Worm (Caenorhabditis elegans) whole organism, mixed stage, embryonic: Measurements from ENCODE around the gene F57G9.3.

Experiments used
- blmp-1 ChIP-seq: fragments of 150-350 bp; optimal IDR thresholded peaks from 2 replicates; lab custom pipeline; 2014; ENCODE audit warnings: missing biosample characterization, missing genetic modification characterization
- ceh-39 ChIP-seq: fragments of 150-350 bp; optimal IDR thresholded peaks from 2 replicates; lab custom pipeline; 2014; ENCODE audit warnings: missing biosample characterization, missing genetic modification characterization
- ceh-43 ChIP-seq: fragments of 200-800 bp; sonication (Bioruptor generic); optimal IDR thresholded peaks from 2 replicates; lab custom pipeline; 2018; ENCODE audit warnings: mild to moderate bottlenecking, missing genetic modification characterization, moderate library complexity, missing compliant biosample characterization
- drap-1 ChIP-seq: fragments of 200-800 bp; sonication (Bioruptor generic); optimal IDR thresholded peaks from 3 replicates; lab custom pipeline; 2018; ENCODE audit warnings: mild to moderate bottlenecking, missing genetic modification characterization, missing compliant biosample characterization
- elt-3 ChIP-seq: fragments of 150-350 bp; optimal IDR thresholded peaks from 2 replicates; lab custom pipeline; 2014; ENCODE audit warnings: missing biosample characterization, missing genetic modification characterization
- mep-1 ChIP-seq: fragments of 150-350 bp; optimal IDR thresholded peaks from 2 replicates; lab custom pipeline; 2017; ENCODE audit warnings: missing biosample characterization, missing genetic modification reagents, missing genetic modification characterization, inconsistent platforms
- mls-2 ChIP-seq: sonication (generic microtip); optimal IDR thresholded peaks from 2 replicates; lab custom pipeline; 2016; ENCODE audit warnings: mild to moderate bottlenecking, missing genetic modification characterization, moderate library complexity, missing compliant biosample characterization
- nhr-237 ChIP-seq: fragments of 150-350 bp; optimal IDR thresholded peaks from 2 replicates; lab custom pipeline; 2014; ENCODE audit warnings: missing biosample characterization, missing genetic modification characterization
- nhr-76 ChIP-seq: sonication (generic microtip); optimal IDR thresholded peaks from 2 replicates; lab custom pipeline; 2017; ENCODE audit warnings: missing biosample characterization, missing genetic modification characterization
- pha-4 ChIP-seq: fragments of 150-350 bp; optimal IDR thresholded peaks from 2 replicates; lab custom pipeline; 2018; ENCODE audit warnings: missing biosample characterization, missing genetic modification reagents, missing genetic modification characterization
- snpc-4 ChIP-seq: fragments of 150-350 bp; optimal IDR thresholded peaks from 2 replicates; lab custom pipeline; 2014; ENCODE audit warnings: missing biosample characterization, missing genetic modification characterization
- sptf-1 ChIP-seq: sonication (generic microtip); optimal IDR thresholded peaks from 2 replicates; lab custom pipeline; 2017; ENCODE audit warnings: mild to moderate bottlenecking, missing genetic modification characterization, moderate library complexity, missing compliant biosample characterization
- unc-62 ChIP-seq: fragments of 150-350 bp; optimal IDR thresholded peaks from 2 replicates; lab custom pipeline; 2014; ENCODE audit warnings: missing biosample characterization, missing genetic modification reagents, missing genetic modification characterization

- no peak for TF ChIP-seq ceh-43 (GFP tag; lab: Kevin White, UChicago)
- no peak for TF ChIP-seq sptf-1 (tag; lab: Kevin White, UChicago)
- TF ChIP-seq mep-1, result no peak
- no peak for TF ChIP-seq pha-4 (tag; lab: Kevin White, UChicago)
- no peak for TF ChIP-seq drap-1
- TF ChIP-seq snpc-4, result no peak
- no peak for TF ChIP-seq nhr-237 (tag; lab: Kevin White, UChicago)
- no peak for TF ChIP-seq unc-62 (GFP tag; lab: Kevin White, UChicago)
- no peak for TF ChIP-seq nhr-76
- TF ChIP-seq blmp-1, result no peak
- no peak for TF ChIP-seq ceh-39 (tag; lab: Kevin White, UChicago)
- TF ChIP-seq elt-3 (tag; lab: Kevin White, UChicago), result no peak
- TF ChIP-seq mls-2 (tag; lab: Kevin White, UChicago), result no peak
Measured at ce11 chrII:12362262-12362661, 47.7 kb downstream of the F57G9.3 start.
